Worm (Caenorhabditis elegans) whole organism, young adult: ENCODE data around the gene F53C11.9.

Experiments
- B0336.3 ChIP-seq: fragments of 200-800 bp; sonication (Bioruptor generic); IDR thresholded peaks from 2 replicates; pipeline ENCODE4 v1.3.6; 2022; ENCODE audit warnings: missing genetic modification characterization, missing compliant biosample characterization
- D2030.7 ChIP-seq: fragments of 200-800 bp; sonication (Bioruptor generic); IDR thresholded peaks from 2 replicates; pipeline ENCODE4 v1.3.6; 2022; ENCODE audit warnings: missing genetic modification reagents, missing genetic modification characterization, missing compliant biosample characterization
- F33H1.4 ChIP-seq: fragments of 200-800 bp; sonication (Bioruptor generic); IDR thresholded peaks from 2 replicates; pipeline ENCODE4 v1.3.6; 2022; ENCODE audit warnings: missing genetic modification reagents, missing genetic modification characterization, missing compliant biosample characterization
- K12H6.12 ChIP-seq: fragments of 200-800 bp; sonication (Bioruptor generic); optimal IDR thresholded peaks from 2 replicates; lab custom pipeline; 2018; ENCODE audit warnings: mild to moderate bottlenecking, missing genetic modification characterization, missing compliant biosample characterization
- Y56A3A.18 ChIP-seq: fragments of 200-800 bp; sonication (Bioruptor generic); IDR thresholded peaks from 2 replicates; pipeline ENCODE4 v1.3.6; 2022; ENCODE audit warnings: missing genetic modification reagents, missing genetic modification characterization, missing compliant biosample characterization
- Y79H2A.3 ChIP-seq: fragments of 200-800 bp; sonication (Bioruptor generic); conservative IDR thresholded peaks from 2 replicates; pipeline ENCODE4 v1.3.6; 2022; ENCODE audit warnings: missing genetic modification reagents, missing genetic modification characterization, missing compliant biosample characterization
- ZK185.1 ChIP-seq: sonication (generic microtip); optimal IDR thresholded peaks from 2 replicates; lab custom pipeline; 2016; ENCODE audit warnings: mild to moderate bottlenecking, missing genetic modification characterization, missing compliant biosample characterization; ENCODE audit not compliant: poor library complexity, severe bottlenecking
- athp-1 ChIP-seq: sonication (generic microtip); optimal IDR thresholded peaks from 2 replicates; lab custom pipeline; 2017; ENCODE audit warnings: mild to moderate bottlenecking, missing genetic modification characterization, missing compliant biosample characterization
- attf-5 ChIP-seq: fragments of 200-800 bp; sonication (Bioruptor generic); optimal IDR thresholded peaks from 2 replicates; lab custom pipeline; 2018; ENCODE audit warnings: mild to moderate bottlenecking, missing genetic modification characterization, missing compliant biosample characterization
- bed-1 ChIP-seq: fragments of 200-800 bp; sonication (Bioruptor generic); IDR thresholded peaks from 2 replicates; pipeline ENCODE4 v1.3.6; 2022; ENCODE audit warnings: missing genetic modification reagents, missing genetic modification characterization, missing compliant biosample characterization
- ccch-3 ChIP-seq: fragments of 200-800 bp; sonication (Bioruptor generic); optimal IDR thresholded peaks from 2 replicates; lab custom pipeline; 2018; ENCODE audit warnings: mild to moderate bottlenecking, missing genetic modification characterization, missing compliant biosample characterization
- cebp-1 ChIP-seq, 2 experiments: fragments of 200-800 bp in 1 of 2; sonication (Bioruptor generic) in 1 of 2; sonication (generic microtip) in 1 of 2; IDR thresholded peaks in 1 of 2; optimal IDR thresholded peaks in 1 of 2; 2 replicates each; pipeline versions ENCODE4 v1.3.6 to Lab custom; 2017 to 2022; ENCODE audit warnings: missing compliant biosample characterization in 2 of 2, missing genetic modification characterization in 2 of 2, mild to moderate bottlenecking in 1 of 2, missing genetic modification reagents in 1 of 2, moderate library complexity in 1 of 2
- ceh-58 ChIP-seq: fragments of 200-800 bp; sonication (Bioruptor generic); IDR thresholded peaks from 2 replicates; pipeline ENCODE4 v1.3.6; 2022; ENCODE audit warnings: missing genetic modification characterization, missing compliant biosample characterization
- ceh-79 ChIP-seq: sonication (generic microtip); optimal IDR thresholded peaks from 2 replicates; lab custom pipeline; 2017; ENCODE audit warnings: mild to moderate bottlenecking, missing genetic modification characterization, missing compliant biosample characterization
- dox-1 ChIP-seq: fragments of 200-800 bp; sonication (Bioruptor generic); IDR thresholded peaks from 2 replicates; pipeline ENCODE4 v1.3.6; 2022; ENCODE audit warnings: missing genetic modification reagents, missing genetic modification characterization, missing compliant biosample characterization
- dpff-1 ChIP-seq: sonication (generic microtip); optimal IDR thresholded peaks from 2 replicates; lab custom pipeline; 2017; ENCODE audit warnings: mild to moderate bottlenecking, missing genetic modification characterization, missing compliant biosample characterization
- egrh-3 ChIP-seq: fragments of 200-800 bp; sonication (Bioruptor generic); IDR thresholded peaks from 2 replicates; pipeline ENCODE4 v1.3.6; 2022; ENCODE audit warnings: missing genetic modification reagents, missing genetic modification characterization, missing compliant biosample characterization
- ekl-4 ChIP-seq: fragments of 200-800 bp; sonication (Bioruptor generic); IDR thresholded peaks from 2 replicates; pipeline ENCODE4 v1.3.6; 2022; ENCODE audit warnings: missing genetic modification reagents, missing genetic modification characterization, missing compliant biosample characterization
- hlh-26 ChIP-seq: fragments of 200-800 bp; sonication (Bioruptor generic); conservative IDR thresholded peaks from 2 replicates; pipeline ENCODE4 v1.3.6; 2022; ENCODE audit warnings: missing genetic modification reagents, missing genetic modification characterization, missing compliant biosample characterization
- hsf-1 ChIP-seq: fragments of 200-800 bp; sonication (Bioruptor generic); IDR thresholded peaks from 2 replicates; pipeline ENCODE4 v1.3.6; 2022; ENCODE audit warnings: missing genetic modification reagents, missing genetic modification characterization, missing compliant biosample characterization
- lsl-1 ChIP-seq: fragments of 200-800 bp; sonication (Bioruptor generic); optimal IDR thresholded peaks from 2 replicates; lab custom pipeline; 2018; ENCODE audit warnings: mild to moderate bottlenecking, missing genetic modification characterization, moderate library complexity, missing compliant biosample characterization
- madf-6 ChIP-seq: fragments of 200-800 bp; sonication (Bioruptor generic); IDR thresholded peaks from 2 replicates; pipeline ENCODE4 v1.3.6; 2022; ENCODE audit warnings: missing genetic modification reagents, missing genetic modification characterization, missing compliant biosample characterization
- mcd-1 ChIP-seq: fragments of 200-800 bp; sonication (Bioruptor generic); IDR thresholded peaks from 2 replicates; pipeline ENCODE4 v1.3.6; 2022; ENCODE audit warnings: missing genetic modification reagents, missing genetic modification characterization, missing compliant biosample characterization
- mes-4 ChIP-seq: sonication (generic microtip); optimal IDR thresholded peaks from 2 replicates; lab custom pipeline; 2016; ENCODE audit warnings: missing genotype, missing genetic modification characterization, missing compliant biosample characterization
- nfya-2 ChIP-seq: fragments of 200-800 bp; sonication (Bioruptor generic); IDR thresholded peaks from 2 replicates; pipeline ENCODE4 v1.3.6; 2022; ENCODE audit warnings: missing genetic modification reagents, missing genetic modification characterization, missing compliant biosample characterization
- nfyb-1 ChIP-seq: fragments of 200-800 bp; sonication (Bioruptor generic); IDR thresholded peaks from 2 replicates; pipeline ENCODE4 v1.3.6; 2022; ENCODE audit warnings: missing genetic modification reagents, missing genetic modification characterization, missing compliant biosample characterization
- nhr-80 ChIP-seq: sonication (generic microtip); optimal IDR thresholded peaks from 2 replicates; lab custom pipeline; 2016; ENCODE audit warnings: missing genetic modification characterization, missing compliant biosample characterization
- nhr-90 ChIP-seq: sonication (generic microtip); optimal IDR thresholded peaks from 2 replicates; lab custom pipeline; 2016; ENCODE audit warnings: missing genotype, mild to moderate bottlenecking, missing genetic modification characterization, missing compliant biosample characterization
- pha-4 ChIP-seq: fragments of 150-350 bp; sonication (generic microtip); optimal IDR thresholded peaks from 2 replicates; lab custom pipeline; 2014; ENCODE audit warnings: missing biosample characterization, missing genetic modification reagents, missing genetic modification characterization
- sdz-38 ChIP-seq: sonication (generic microtip); optimal IDR thresholded peaks from 2 replicates; lab custom pipeline; 2016; ENCODE audit warnings: missing genotype, missing genetic modification characterization, missing compliant biosample characterization
- snpc-1.1 ChIP-seq: sonication (generic microtip); optimal IDR thresholded peaks from 2 replicates; lab custom pipeline; 2017; ENCODE audit warnings: missing genetic modification characterization, mild to moderate bottlenecking, missing compliant biosample characterization, antibody characterized with exemption, moderate library complexity, missing genotype, missing genetic modification reagents; ENCODE audit not compliant: insufficient read depth
- snpc-1.3 ChIP-seq: sonication (generic microtip); optimal IDR thresholded peaks from 2 replicates; lab custom pipeline; 2017; ENCODE audit warnings: missing genetic modification characterization, mild to moderate bottlenecking, missing compliant biosample characterization, antibody characterized with exemption, moderate library complexity, missing genotype, missing genetic modification reagents; ENCODE audit not compliant: insufficient read depth
- snpc-3.4 ChIP-seq: sonication (generic microtip); optimal IDR thresholded peaks from 2 replicates; lab custom pipeline; 2017; ENCODE audit warnings: missing genetic modification characterization, mild to moderate bottlenecking, missing compliant biosample characterization, antibody characterized with exemption, moderate library complexity, missing genotype, missing genetic modification reagents
- sptf-2 ChIP-seq: fragments of 200-800 bp; sonication (Bioruptor generic); optimal IDR thresholded peaks from 2 replicates; lab custom pipeline; 2018; ENCODE audit warnings: mild to moderate bottlenecking, missing genetic modification characterization, missing compliant biosample characterization
- tbx-9 ChIP-seq: sonication (generic microtip); optimal IDR thresholded peaks from 2 replicates; lab custom pipeline; 2016; ENCODE audit warnings: borderline replicate concordance, missing genetic modification characterization, inconsistent platforms, missing compliant biosample characterization
- tlf-1 ChIP-seq: fragments of 200-800 bp; sonication (Bioruptor generic); optimal IDR thresholded peaks from 2 replicates; lab custom pipeline; 2018; ENCODE audit warnings: mild to moderate bottlenecking, missing genetic modification characterization, missing compliant biosample characterization
- unc-130 ChIP-seq: sonication (generic microtip); optimal IDR thresholded peaks from 2 replicates; lab custom pipeline; 2016; ENCODE audit warnings: missing genetic modification reagents, missing genetic modification characterization, missing compliant biosample characterization
- xnd-1 ChIP-seq: sonication (generic microtip); optimal IDR thresholded peaks from 2 replicates; lab custom pipeline; 2016; ENCODE audit warnings: missing genotype, missing genetic modification reagents, missing genetic modification characterization, missing compliant biosample characterization
- ztf-18 ChIP-seq: sonication (generic microtip); optimal IDR thresholded peaks from 2 replicates; lab custom pipeline; 2016; ENCODE audit warnings: missing genotype, mild to moderate bottlenecking, missing genetic modification characterization, missing compliant biosample characterization
- ztf-22 ChIP-seq: fragments of 200-800 bp; sonication (Bioruptor generic); optimal IDR thresholded peaks from 2 replicates; lab custom pipeline; 2018; ENCODE audit warnings: mild to moderate bottlenecking, missing genetic modification characterization, moderate library complexity, missing compliant biosample characterization
- ztf-28 ChIP-seq: fragments of 200-800 bp; sonication (Bioruptor generic); IDR thresholded peaks from 2 replicates; pipeline ENCODE4 v1.3.6; 2022; ENCODE audit warnings: missing genetic modification reagents, missing genetic modification characterization, missing compliant biosample characterization
- ztf-3 ChIP-seq: fragments of 200-800 bp; sonication (Bioruptor generic); optimal IDR thresholded peaks from 2 replicates; lab custom pipeline; 2018; ENCODE audit warnings: mild to moderate bottlenecking, missing genetic modification characterization, missing compliant biosample characterization

Gene F53C11.9

DNA sequence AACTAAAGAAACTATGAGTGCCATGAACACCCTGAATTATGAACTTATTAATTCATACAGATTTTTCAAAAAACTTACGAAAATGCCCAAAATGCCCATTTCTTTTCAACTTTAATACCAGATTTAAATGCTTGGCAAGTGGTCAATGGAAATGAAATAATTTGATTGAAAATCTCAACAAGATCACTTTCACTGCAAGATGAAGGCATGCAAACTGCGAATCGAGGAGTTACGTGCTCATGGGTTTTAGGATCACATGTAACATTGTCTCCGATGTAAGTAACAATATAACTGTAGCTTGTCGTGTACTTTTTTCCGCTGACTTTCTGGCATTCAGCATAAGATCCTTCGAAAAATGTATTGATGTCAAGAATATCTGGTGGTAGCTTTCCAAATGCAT lies 3.1 kb downstream of the F53C11.9 start:
- TF ChIP-seq madf-6 (GFP tag; lab: Robert Waterston, UW) (no peak), Y56A3A.18 (GFP tag; lab: Robert Waterston, UW) (no peak), ceh-58 (no peak), athp-1 (no peak), ZK185.1 (no peak), ztf-18 (tag; lab: Kevin White, UChicago) (no peak), snpc-3.4 (tag; lab: Kevin White, UChicago) (no peak), nhr-90 (no peak), sptf-2 (GFP tag; lab: Kevin White, UChicago) (no peak), K12H6.12 (tag; lab: Kevin White, UChicago) (no peak), B0336.3 (GFP tag; lab: Robert Waterston, UW) (no peak), dpff-1 (tag; lab: Kevin White, UChicago) (no peak), cebp-1 (GFP tag; IDR thresholded peaks at IDR 0.05; lab: Robert Waterston, UW) (no peak), cebp-1 (tag; optimal IDR thresholded peaks at IDR 0.05; lab: Kevin White, UChicago) (no peak), D2030.7 (GFP tag; lab: Robert Waterston, UW) (no peak), hlh-26 (no peak), egrh-3 (GFP tag; lab: Robert Waterston, UW) (no peak)

DNA sequence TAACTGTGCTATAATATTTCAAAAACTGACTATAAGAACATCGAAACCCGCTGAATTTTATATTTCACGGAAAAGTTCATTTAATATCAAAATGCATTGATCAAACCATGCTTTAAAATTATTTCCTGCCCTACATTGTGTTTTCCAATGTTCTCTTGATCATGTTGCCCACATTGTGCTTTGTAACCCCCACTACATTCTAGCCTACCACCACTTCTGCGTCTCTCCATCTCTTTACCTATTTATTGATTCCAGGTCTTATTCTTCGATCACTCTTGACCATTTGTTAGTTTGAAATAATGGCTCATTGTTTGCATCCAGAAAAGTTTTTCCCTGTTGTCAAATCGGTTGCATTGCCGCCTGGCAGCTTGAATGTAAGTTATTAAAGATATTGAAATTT lies 4.4 kb downstream of the F53C11.9 start, which contains the start of gene decr-1.1:
decr-1.1 (plus strand) TSS at position 210 of the 400 bp plus-strand sequence.
- TF ChIP-seq nhr-80 (tag; lab: Kevin White, UChicago) (peak; percentile 30), ZK185.1 (peak; percentile 25), dox-1 (GFP tag; lab: Robert Waterston, UW) (0 out of 2 replicates have a peak, but pooled peaks have one; percentile 18), unc-130 (GFP tag; lab: Kevin White, UChicago) (no peak), ztf-3 (no peak), ccch-3 (GFP tag; lab: Kevin White, UChicago) (no peak)

DNA sequence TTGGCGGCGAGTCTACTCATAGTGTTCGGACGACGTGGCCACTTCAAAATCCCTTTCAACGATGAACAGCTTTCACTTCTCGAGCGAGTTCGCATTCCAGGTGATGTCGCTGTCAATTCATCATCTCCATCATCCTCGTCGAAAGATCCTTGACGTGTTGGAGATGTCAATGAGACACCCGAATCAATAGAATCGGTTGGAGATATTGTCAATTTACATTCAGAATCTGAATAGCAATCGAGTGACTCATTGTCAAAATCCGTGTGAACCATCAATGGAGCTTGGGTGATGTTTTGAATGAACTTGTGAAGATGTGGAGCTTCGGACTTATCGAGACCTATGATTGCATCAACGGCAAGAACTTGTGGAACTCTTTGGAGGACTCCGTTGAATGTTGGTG lies 8.0 kb downstream of the F53C11.9 start:
- TF ChIP-seq ztf-28 (GFP tag; lab: Robert Waterston, UW), result no peak
- TF ChIP-seq snpc-3.4 (tag; lab: Kevin White, UChicago), result no peak
- no peak for TF ChIP-seq ztf-18 (tag; lab: Kevin White, UChicago)
- no peak for TF ChIP-seq Y56A3A.18 (GFP tag; lab: Robert Waterston, UW)
- no peak for TF ChIP-seq bed-1 (GFP tag; lab: Robert Waterston, UW)
- TF ChIP-seq tbx-9 (tag; lab: Kevin White, UChicago), result no peak
- no peak for TF ChIP-seq ekl-4 (GFP tag; lab: Robert Waterston, UW)
- TF ChIP-seq mes-4 (tag; lab: Kevin White, UChicago), result no peak
- no peak for TF ChIP-seq ztf-22 (GFP tag; lab: Kevin White, UChicago)
- no peak for TF ChIP-seq nfyb-1 (GFP tag; lab: Robert Waterston, UW)
- no peak for TF ChIP-seq ceh-58
- TF ChIP-seq snpc-1.1, result no peak

DNA sequence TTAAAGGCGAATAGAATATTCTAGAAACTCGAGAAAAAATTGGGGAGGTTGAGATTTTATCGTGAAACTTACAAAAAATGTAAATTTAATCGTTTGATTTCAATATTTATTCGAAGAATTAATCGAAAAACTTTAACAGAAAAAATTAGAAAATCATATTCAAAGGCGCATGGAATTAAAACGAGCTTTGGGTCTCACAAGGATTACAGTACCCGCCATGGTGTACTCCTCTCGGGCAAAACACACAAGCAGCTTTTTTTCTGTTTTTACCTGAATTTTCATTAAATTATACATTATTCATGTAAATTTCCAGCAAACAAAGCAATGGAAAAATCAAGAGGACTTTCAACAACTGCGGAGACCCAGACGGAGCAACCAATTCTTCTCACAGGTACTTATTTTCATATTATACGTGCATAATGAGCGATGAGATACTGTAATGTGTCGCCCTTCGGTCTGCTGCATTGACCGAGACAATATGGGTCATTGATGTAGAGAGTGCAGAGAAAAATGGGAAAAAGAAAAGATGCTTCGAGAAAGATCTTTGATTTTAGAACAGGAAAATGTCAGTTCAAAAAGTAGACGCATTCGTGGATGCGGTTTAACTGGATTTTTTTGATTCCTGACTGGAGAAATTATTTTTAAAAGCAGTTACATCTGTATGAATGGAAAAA lies 9.5 kb downstream of the F53C11.9 start, which contains the start of the genes F53C11.4 and F53C11.5:
F53C11.4 (minus strand) TSS at position 128 of the 674 bp plus-strand sequence.
F53C11.5 (plus strand) TSS at position 325 of the 674 bp plus-strand sequence.
- peak; percentile 53; the same call in 1 of the 2 replicates for TF ChIP-seq dox-1 (GFP tag; lab: Robert Waterston, UW)
- peak; percentile 14; the same call in 1 of the 2 replicates for TF ChIP-seq mcd-1
- peak; percentile 75 for TF ChIP-seq pha-4 (tag; lab: Kevin White, UChicago)
- TF ChIP-seq ceh-79 (tag; lab: Kevin White, UChicago), result no peak
- TF ChIP-seq tlf-1 (GFP tag; lab: Kevin White, UChicago), result peak; percentile 28
- peak; percentile 89 for TF ChIP-seq F33H1.4 (GFP tag; lab: Robert Waterston, UW)
- peak; percentile 13 for TF ChIP-seq attf-5 (GFP tag; lab: Kevin White, UChicago)
- TF ChIP-seq snpc-1.3 (tag; lab: Kevin White, UChicago), result peak; percentile 9
- no peak for TF ChIP-seq sdz-38 (tag; lab: Kevin White, UChicago)
- peak; percentile 25; the same call in 1 of the 2 replicates for TF ChIP-seq D2030.7 (GFP tag; lab: Robert Waterston, UW)
- TF ChIP-seq xnd-1 (tag; lab: Kevin White, UChicago), result peak; percentile 54
- TF ChIP-seq snpc-3.4 (tag; lab: Kevin White, UChicago), result peak; percentile 27
- no peak for TF ChIP-seq nfya-2 (GFP tag; lab: Robert Waterston, UW)
- TF ChIP-seq Y79H2A.3 (GFP tag; lab: Robert Waterston, UW), result no peak
- TF ChIP-seq hsf-1 (GFP tag; lab: Robert Waterston, UW), result peak; percentile 76
- TF ChIP-seq ztf-3, result no peak
- peak; percentile 88 for TF ChIP-seq lsl-1
- peak; percentile 79 for TF ChIP-seq madf-6 (GFP tag; lab: Robert Waterston, UW)
